Worm (Caenorhabditis elegans) whole organism, L2 larva: ENCODE data around the gene Y37E11B.10.
A peak's percentile ranks its signal among the peaks of the same experiment; 100 is the strongest.

Experiments
- ZK546.5 ChIP-seq: sonication (generic microtip); optimal IDR thresholded peaks from 2 replicates; lab custom pipeline; 2017; ENCODE audit warnings: missing biosample characterization, missing genetic modification characterization
- lin-11 ChIP-seq: fragments of 150-350 bp; sonication (generic microtip); optimal IDR thresholded peaks from 2 replicates; lab custom pipeline; 2014; ENCODE audit warnings: missing biosample characterization, missing genetic modification characterization, inconsistent platforms, mixed read lengths

- peak; percentile 3 for TF ChIP-seq lin-11 (tag; lab: Kevin White, UChicago)
- no peak for TF ChIP-seq ZK546.5
These were observed 47.9 kb upstream of the Y37E11B.10 start for ce11 chrIV:3654214-3654613.
